Fruit fly (Drosophila melanogaster): ENCODE data around the gene Ube4A.

Ube4A gene

DNA sequence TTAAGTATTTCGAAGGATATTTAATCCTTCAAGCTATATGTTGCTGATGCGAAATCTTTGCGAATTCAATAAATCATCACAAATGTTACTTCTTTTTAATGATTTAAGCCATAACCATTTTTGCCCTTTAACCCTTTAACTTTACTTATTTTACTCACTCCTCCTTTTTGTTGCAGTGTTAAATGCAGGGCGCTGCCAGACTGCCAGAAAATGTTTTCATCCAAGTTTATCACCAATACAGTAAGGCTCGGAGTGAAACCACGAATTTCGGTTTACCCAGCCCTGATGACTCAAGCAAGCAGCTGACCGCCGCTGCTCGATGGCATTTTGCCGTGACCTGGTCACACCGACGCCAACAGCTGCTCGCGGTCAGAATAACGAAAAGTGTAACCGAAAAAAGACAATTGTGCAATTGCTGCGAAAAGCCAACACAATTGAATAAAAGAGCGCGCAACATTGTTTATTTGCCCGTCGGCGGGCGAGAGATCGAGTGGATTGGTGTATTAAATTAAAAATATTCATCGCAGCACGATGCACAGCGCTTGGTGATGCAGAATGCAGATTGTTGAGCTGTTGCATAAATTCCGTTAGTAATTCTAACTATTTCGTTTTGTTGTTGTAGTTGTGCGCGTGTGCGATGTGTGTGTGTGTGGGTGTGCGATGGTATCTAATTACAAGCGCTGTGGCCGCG, 47.5 kb upstream of the Ube4A start, which contains the start of gene CG11050 (continued):
- TF ChIP-seq NfI (GFP tag; optimal IDR thresholded peaks at IDR 0.05) (peak; percentile 70), CG6854 (GFP tag; optimal IDR thresholded peaks at IDR 0.05) (peak; percentile 1), dati (GFP tag; IDR thresholded peaks at IDR 0.05) (peak; percentile 26; the same call in 1 of the 2 replicates), PHDP (tag; optimal IDR thresholded peaks at IDR 0.05) (peak; percentile 83), sna (GFP tag; IDR thresholded peaks at IDR 0.05; ENCODE audit: partially characterized antibody) (peak; percentile 73), CHES-1-like (GFP tag; optimal IDR thresholded peaks at IDR 0.05) (peak; percentile 86), CG6791 (GFP tag; IDR thresholded peaks at IDR 0.05; ENCODE audit: partially characterized antibody) (peak; percentile 69), schlank (tag; optimal IDR thresholded peaks at IDR 0.05) (peak; percentile 34), Mad (GFP tag; optimal IDR thresholded peaks at IDR 0.05) (peak; percentile 83), trh (GFP tag; optimal IDR thresholded peaks at IDR 0.05) (peak; percentile 31), nmo (GFP tag; optimal IDR thresholded peaks at IDR 0.05) (peak; percentile 77), GATAe (GFP tag; conservative IDR thresholded peaks at IDR 0.05) (no peak), CG12104 (GFP tag; optimal IDR thresholded peaks at IDR 0.05) (no peak), ken (GFP tag; IDR thresholded peaks at IDR 0.05) (peak; percentile 84), mld (GFP tag; IDR thresholded peaks at IDR 0.05; ENCODE audit: partially characterized antibody) (0 out of 3 replicates have a peak, but pooled peaks have one; percentile 33), tin (GFP tag; optimal IDR thresholded peaks at IDR 0.05) (peak; percentile 79), Taf1 (GFP tag; IDR thresholded peaks at IDR 0.05) (0 out of 2 replicates have a peak, but pooled peaks have one; percentile 26), CG11085 (GFP tag; IDR thresholded peaks at IDR 0.05) (peak; percentile 73), Bteb2 (GFP tag; optimal IDR thresholded peaks at IDR 0.05) (peak; percentile 84), CG15073 (GFP tag; optimal IDR thresholded peaks at IDR 0.05) (peak; percentile 58), CG5953 (GFP tag; IDR thresholded peaks at IDR 0.05) (peak; percentile 39; the same call in 1 of the 2 replicates), ap (GFP tag; IDR thresholded peaks at IDR 0.05) (no peak), ci (GFP tag; IDR thresholded peaks at IDR 0.05) (peak; percentile 88), emc (GFP tag; optimal IDR thresholded peaks at IDR 0.05) (peak; percentile 74), CG17612 (GFP tag; IDR thresholded peaks at IDR 0.05) (peak; percentile 71; the same call in 1 of the 2 replicates), CG2875 (GFP tag; optimal IDR thresholded peaks at IDR 0.05) (peak; percentile 75), cas (GFP tag; IDR thresholded peaks at IDR 0.05) (peak; percentile 80), gfzf (GFP tag; optimal IDR thresholded peaks at IDR 0.05) (peak; percentile 90), CG2129 (GFP tag; IDR thresholded peaks at IDR 0.05; ENCODE audit: partially characterized antibody) (no peak), CG4707 (GFP tag; optimal IDR thresholded peaks at IDR 0.05) (peak; percentile 66), gsb (GFP tag; IDR thresholded peaks at IDR 0.05) (peak; percentile 55; the same call in 1 of the 2 replicates), kni (GFP tag; optimal IDR thresholded peaks at IDR 0.05) (no peak), bab2 (GFP tag; optimal IDR thresholded peaks at IDR 0.05) (peak; percentile 74), her (GFP tag; optimal IDR thresholded peaks at IDR 0.05) (peak; percentile 90), CG14441 (GFP tag; IDR thresholded peaks at IDR 0.05) (peak; percentile 79), Med (GFP tag) (peak; percentile 98), CG2712 (tag; optimal IDR thresholded peaks at IDR 0.05) (peak; percentile 74), ewg (GFP tag; optimal IDR thresholded peaks at IDR 0.05) (peak; percentile 47), CG13775 (GFP tag; optimal IDR thresholded peaks at IDR 0.05) (peak; percentile 60), ftz-f1 (GFP tag; optimal IDR thresholded peaks at IDR 0.05) (peak; percentile 38), nerfin-2 (GFP tag; IDR thresholded peaks at IDR 0.05; ENCODE audit: partially characterized antibody) (no peak), kay (GFP tag; optimal IDR thresholded peaks at IDR 0.05) (peak; percentile 100), oc (tag; optimal IDR thresholded peaks at IDR 0.05) (peak; percentile 58), BEAF-32 (GFP tag; optimal IDR thresholded peaks at IDR 0.05) (peak; percentile 52), jumu (GFP tag; optimal IDR thresholded peaks at IDR 0.05) (peak; percentile 80), CG31224 (GFP tag; IDR thresholded peaks at IDR 0.05) (peak; percentile 64), jing (GFP tag; optimal IDR thresholded peaks at IDR 0.05) (peak; percentile 46), CG6683 (GFP tag; optimal IDR thresholded peaks at IDR 0.05) (peak; percentile 16), Six4 (GFP tag; optimal IDR thresholded peaks at IDR 0.05) (peak; percentile 62)
